Worm (Caenorhabditis elegans): Measurements from ENCODE around the gene T26H5.4.
A peak's percentile ranks its signal among the peaks of the same experiment; 100 is the strongest.

T26H5.4 gene

DNA sequence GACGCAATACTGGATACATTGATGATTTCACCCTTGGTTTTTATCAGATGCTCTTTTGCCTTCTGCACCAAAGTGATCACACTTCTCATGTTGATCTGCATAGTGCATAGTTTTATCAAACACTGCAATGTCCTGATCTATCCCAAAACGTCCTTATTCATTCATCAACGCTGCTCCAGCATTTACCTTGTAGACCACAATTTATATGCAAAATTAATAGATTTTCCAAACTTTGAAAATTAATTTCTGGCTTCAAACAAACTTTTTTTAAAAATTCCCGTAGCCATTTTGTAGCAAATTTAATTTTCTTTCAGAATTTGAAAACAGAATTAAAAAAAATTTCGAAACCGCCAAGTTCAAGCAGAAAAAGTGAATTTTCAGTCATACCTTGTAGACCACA, 36.0 kb upstream of the T26H5.4 start, which contains the start of gene C06B8.3:
TSS of gene C06B8.3 (minus strand) at position 101 of the 400 bp plus-strand sequence.
- TF ChIP-seq pha-4 (tag; optimal IDR thresholded peaks at IDR 0.05) = no peak
- no peak for TF ChIP-seq egl-5 (tag; optimal IDR thresholded peaks at IDR 0.05)
- no peak for TF ChIP-seq nhr-237 (tag; optimal IDR thresholded peaks at IDR 0.05)
- no peak for TF ChIP-seq nfya-1 (tag; optimal IDR thresholded peaks at IDR 0.05; ENCODE audit: insufficient read depth)

DNA sequence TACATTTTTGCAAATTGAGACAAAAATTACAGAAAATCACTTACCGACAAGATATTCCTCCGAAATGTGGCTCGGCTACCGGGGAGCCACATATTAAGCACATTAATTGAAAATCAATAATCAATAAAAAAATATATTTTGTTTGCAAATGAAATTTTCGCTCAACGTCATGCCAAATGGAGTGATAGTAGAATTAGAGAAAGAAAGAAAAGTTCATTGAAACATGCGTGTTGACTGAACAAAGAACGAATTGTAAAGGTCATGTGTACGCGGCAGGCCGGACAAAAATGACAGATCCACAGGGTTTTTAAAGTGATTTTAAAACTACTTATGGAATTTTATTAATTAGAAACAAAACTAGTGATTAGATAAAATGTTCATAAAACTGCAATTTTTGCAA, 35.1 kb upstream of the T26H5.4 start:
- TF ChIP-seq egl-5 (tag; optimal IDR thresholded peaks at IDR 0.05) (no peak), elt-3 (tag; optimal IDR thresholded peaks at IDR 0.05) (no peak), skn-1 (tag; optimal IDR thresholded peaks at IDR 0.05) (no peak), fkh-2 (tag; optimal IDR thresholded peaks at IDR 0.05) (no peak), snpc-4 (tag; optimal IDR thresholded peaks at IDR 0.05) (no peak), ZK546.5 (tag; optimal IDR thresholded peaks at IDR 0.05) (no peak), lin-39 (tag; optimal IDR thresholded peaks at IDR 0.05) (no peak), ceh-16 (tag; optimal IDR thresholded peaks at IDR 0.05) (no peak), fkh-10 (GFP tag; optimal IDR thresholded peaks at IDR 0.05) (no peak), mdl-1 (tag; optimal IDR thresholded peaks at IDR 0.05) (no peak), ceh-28 (tag; optimal IDR thresholded peaks at IDR 0.05) (peak; percentile 58), mml-1 (tag; optimal IDR thresholded peaks at IDR 0.05) (no peak), nhr-76 (tag; optimal IDR thresholded peaks at IDR 0.05) (no peak), pha-4 (tag; optimal IDR thresholded peaks at IDR 0.05) (peak; percentile 72), elt-1 (tag; optimal IDR thresholded peaks at IDR 0.05) (no peak), nhr-12 (tag; optimal IDR thresholded peaks at IDR 0.05) (no peak), hmg-11 (tag; optimal IDR thresholded peaks at IDR 0.05) (no peak), unc-39 (tag; optimal IDR thresholded peaks at IDR 0.05) (no peak), egl-27 (tag; optimal IDR thresholded peaks at IDR 0.05) (no peak), nhr-25 (tag; optimal IDR thresholded peaks at IDR 0.05) (no peak), ama-1 (optimal IDR thresholded peaks at IDR 0.05) (no peak), ceh-9 (tag; optimal IDR thresholded peaks at IDR 0.05) (no peak), sea-2 (GFP tag; optimal IDR thresholded peaks at IDR 0.05) (no peak), ztf-4 (tag; optimal IDR thresholded peaks at IDR 0.05) (no peak), nhr-11 (tag; optimal IDR thresholded peaks at IDR 0.05) (no peak), daf-12 (tag; optimal IDR thresholded peaks at IDR 0.05) (no peak), R02D3.7 (tag; optimal IDR thresholded peaks at IDR 0.05) (no peak), jun-1 (tag; optimal IDR thresholded peaks at IDR 0.05) (peak; percentile 25), nhr-237 (tag; optimal IDR thresholded peaks at IDR 0.05) (no peak), ceh-82 (tag; optimal IDR thresholded peaks at IDR 0.05) (no peak), elt-2 (tag; optimal IDR thresholded peaks at IDR 0.05) (peak; percentile 25), pqm-1 (tag; optimal IDR thresholded peaks at IDR 0.05) (peak; percentile 30), nhr-77 (tag; optimal IDR thresholded peaks at IDR 0.05) (no peak)

DNA sequence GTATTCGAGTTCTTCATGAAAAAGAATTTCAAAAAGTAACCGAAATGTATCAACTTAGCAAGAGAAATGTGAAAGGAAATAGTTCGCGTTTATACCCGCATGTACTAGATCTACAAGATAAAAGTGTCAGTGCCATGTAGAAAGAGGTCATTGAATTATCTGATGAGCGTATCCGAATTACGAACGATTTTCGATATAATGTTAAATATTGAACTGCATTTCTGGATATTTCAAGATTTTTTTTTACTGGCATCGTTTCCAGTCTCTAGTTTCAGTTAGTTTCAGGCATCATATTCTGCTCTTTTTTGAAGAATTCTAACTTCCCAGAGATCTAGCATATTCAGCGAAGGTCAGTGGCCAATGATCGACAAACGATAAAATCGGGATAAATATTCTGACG, 32.9 kb upstream of the T26H5.4 start, which contains the start of gene nhr-150:
TSS of gene nhr-150 (minus strand) at position 92 of the 400 bp plus-strand sequence.
- TF ChIP-seq ztf-4 (tag; optimal IDR thresholded peaks at IDR 0.05) (no peak), elt-1 (tag; optimal IDR thresholded peaks at IDR 0.05) (peak; percentile 34)

DNA sequence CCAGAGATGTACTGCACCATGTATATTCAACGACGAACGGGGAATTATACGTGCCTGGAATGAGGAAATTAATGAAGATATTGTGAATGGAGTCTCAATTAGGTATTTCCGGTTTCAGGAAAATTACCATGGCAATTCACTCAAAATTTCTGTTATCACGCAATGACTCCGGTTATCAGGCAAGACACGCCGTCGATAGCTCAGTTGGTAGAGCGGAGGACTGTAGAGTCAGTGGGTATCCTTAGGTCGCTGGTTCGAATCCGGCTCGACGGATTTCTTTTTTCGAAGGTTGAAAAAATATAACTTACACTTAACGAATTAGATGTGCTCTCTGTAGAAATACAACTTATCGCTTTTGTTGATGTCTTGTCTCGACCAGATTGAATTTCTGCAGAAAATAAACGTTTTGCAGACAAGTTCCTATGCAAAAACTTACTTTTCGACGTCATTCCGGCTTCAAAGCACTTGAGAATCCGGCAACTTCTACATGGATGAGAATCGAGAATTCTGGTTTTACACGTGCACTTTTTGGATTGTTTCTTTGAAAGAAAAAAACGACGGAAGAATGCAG, 32.1 kb upstream of the T26H5.4 start:
- TF ChIP-seq elt-2 (tag; optimal IDR thresholded peaks at IDR 0.05) (peak; percentile 33), tbx-2 (tag; optimal IDR thresholded peaks at IDR 0.05) (no peak), nhr-12 (tag; optimal IDR thresholded peaks at IDR 0.05) (no peak), ZK546.5 (tag; optimal IDR thresholded peaks at IDR 0.05) (no peak), pqm-1 (tag; optimal IDR thresholded peaks at IDR 0.05) (peak; percentile 1), unc-62 (GFP tag; optimal IDR thresholded peaks at IDR 0.05) (no peak)

DNA sequence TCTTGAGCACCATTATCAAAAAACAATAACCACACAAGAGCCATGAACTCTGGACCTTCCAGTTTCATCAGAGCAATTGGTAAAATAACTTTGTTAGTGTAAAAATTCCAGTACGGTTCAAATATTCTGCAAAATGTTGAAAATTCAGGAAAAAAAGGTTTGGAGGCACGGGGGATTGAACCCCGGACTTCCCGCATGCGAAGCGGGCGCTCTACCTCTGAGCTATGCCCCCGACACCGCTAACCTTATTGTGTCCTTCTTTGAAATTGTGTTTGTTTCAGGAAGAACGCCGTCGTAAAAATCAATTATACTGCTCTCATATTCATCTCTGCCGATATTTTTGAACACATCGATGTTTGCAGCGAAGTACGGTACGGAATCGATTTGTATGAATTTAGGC, 31.3 kb upstream of the T26H5.4 start:
- TF ChIP-seq egl-5 (tag; optimal IDR thresholded peaks at IDR 0.05) (no peak), nhr-237 (tag; optimal IDR thresholded peaks at IDR 0.05) (no peak), fkh-2 (tag; optimal IDR thresholded peaks at IDR 0.05) (no peak), lin-15B (tag; optimal IDR thresholded peaks at IDR 0.05) (no peak), ceh-82 (tag; optimal IDR thresholded peaks at IDR 0.05) (no peak), fkh-10 (GFP tag; optimal IDR thresholded peaks at IDR 0.05) (no peak), ztf-4 (tag; optimal IDR thresholded peaks at IDR 0.05) (no peak), daf-12 (tag; optimal IDR thresholded peaks at IDR 0.05) (no peak), nhr-76 (tag; optimal IDR thresholded peaks at IDR 0.05) (no peak), mdl-1 (tag; optimal IDR thresholded peaks at IDR 0.05) (no peak), tbx-2 (tag; optimal IDR thresholded peaks at IDR 0.05) (no peak), ceh-9 (tag; optimal IDR thresholded peaks at IDR 0.05) (no peak), pha-4 (tag; optimal IDR thresholded peaks at IDR 0.05) (no peak), aly-2 (tag; optimal IDR thresholded peaks at IDR 0.05) (no peak), hmg-11 (tag; optimal IDR thresholded peaks at IDR 0.05) (no peak), unc-62 (GFP tag; optimal IDR thresholded peaks at IDR 0.05) (no peak)
